Worm (Caenorhabditis elegans) whole organism, dauer: ENCODE data around the gene C01G6.2.

Experiments
- unc-62 ChIP-seq: sonication (generic microtip); optimal IDR thresholded peaks from 2 replicates; lab custom pipeline; 2017; ENCODE audit warnings: missing biosample characterization, missing genetic modification reagents, missing genetic modification characterization

Gene C01G6.2

DNA sequence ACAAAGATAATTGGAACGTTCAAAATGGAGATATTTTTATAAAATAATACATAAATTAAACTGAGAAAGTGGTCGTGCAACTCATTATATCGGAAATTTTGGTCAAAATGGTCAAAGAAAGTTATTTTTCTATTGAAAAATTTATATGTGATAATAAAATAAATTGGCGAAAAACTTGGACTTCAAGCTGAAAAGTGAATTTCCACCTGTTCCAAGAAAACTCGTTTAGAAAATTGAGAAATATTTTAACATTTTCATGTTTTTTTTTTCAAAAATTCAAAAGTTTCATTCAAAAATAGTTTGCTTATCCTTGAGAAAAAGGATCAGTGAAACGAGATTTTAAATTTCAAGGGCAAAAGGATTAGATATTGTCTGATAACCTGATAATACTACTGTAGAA is 12.2 kb downstream of the C01G6.2 start:
- no peak for TF ChIP-seq unc-62 (GFP tag; lab: Kevin White, UChicago)

DNA sequence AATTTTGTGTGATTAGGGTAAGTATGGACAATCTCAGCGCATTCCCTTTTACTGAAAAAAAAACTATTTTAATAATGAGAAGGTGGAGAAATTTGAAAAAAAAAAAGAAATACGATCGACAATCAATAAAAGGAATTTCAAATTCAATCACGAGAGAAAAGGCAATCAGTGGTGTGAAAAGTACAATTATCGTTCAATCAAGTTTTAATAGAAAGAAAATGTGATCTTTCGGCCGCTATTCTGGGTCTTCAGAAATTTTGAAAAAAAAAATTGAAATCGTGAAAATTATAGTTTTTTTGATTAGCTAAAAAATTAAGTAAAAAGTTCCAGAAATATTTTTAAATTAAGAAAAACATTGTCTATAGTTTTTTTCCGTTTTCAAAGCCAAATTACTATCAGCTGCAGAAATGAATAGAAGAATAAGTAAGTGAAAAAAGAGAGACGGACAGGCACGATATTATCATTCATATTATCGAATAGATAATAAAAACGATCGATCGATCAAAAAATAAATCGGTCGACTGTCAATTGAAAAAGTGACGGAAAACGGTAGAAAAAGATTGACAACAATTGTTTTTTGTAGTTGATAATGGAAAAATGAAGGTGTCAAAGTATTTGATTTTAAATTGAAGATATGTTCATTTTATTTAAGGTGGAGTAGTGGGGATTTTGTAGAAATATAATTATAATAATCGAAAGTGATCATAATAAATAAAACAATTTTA is 13.4 kb downstream of the C01G6.2 start, which contains the start of gene gldi-3:
TSS of gene gldi-3 (minus strand) at position 51 of the 725 bp plus-strand sequence.
- TF ChIP-seq unc-62 (GFP tag; lab: Kevin White, UChicago) = no peak

DNA sequence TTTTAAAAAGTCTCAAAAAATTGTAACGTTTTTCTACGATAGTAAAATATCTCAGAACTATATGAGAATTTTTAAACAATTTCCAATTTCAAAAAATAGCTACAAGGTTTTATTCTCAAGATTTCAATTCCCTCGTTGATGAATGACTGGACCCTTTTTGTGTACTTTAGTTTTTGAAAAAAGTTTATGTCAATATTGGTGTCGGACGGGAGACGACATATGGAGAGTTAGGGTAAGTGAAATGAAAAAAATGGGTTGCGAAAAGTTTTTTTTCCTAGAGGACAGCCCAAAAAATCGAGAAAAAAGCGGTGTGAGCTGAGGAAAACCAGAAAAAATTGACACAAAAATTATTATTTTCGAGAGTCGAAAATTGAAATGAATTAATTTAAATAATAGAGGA is 14.0 kb downstream of the C01G6.2 start:
- TF ChIP-seq unc-62 (GFP tag; lab: Kevin White, UChicago) = no peak

DNA sequence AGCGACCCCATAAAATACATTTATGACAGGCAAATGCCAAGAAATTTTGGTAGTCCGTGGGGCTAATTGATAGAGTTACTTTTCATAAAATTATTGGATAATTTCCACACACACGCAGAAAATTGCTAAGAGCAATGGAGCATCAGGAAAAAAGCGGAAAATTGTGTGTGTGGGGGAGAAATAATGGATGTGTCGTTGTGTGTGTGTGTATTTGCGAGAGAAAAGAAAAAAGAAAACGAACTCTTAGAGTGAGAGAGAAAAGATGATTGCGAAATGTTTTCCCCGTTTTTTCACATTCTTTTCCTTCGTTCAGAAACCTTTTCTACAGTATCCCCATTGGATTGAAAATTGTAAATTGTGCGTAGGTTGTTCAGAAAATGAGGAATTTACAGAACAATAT is 14.7 kb downstream of the C01G6.2 start:
- no peak for TF ChIP-seq unc-62 (GFP tag; lab: Kevin White, UChicago)

DNA sequence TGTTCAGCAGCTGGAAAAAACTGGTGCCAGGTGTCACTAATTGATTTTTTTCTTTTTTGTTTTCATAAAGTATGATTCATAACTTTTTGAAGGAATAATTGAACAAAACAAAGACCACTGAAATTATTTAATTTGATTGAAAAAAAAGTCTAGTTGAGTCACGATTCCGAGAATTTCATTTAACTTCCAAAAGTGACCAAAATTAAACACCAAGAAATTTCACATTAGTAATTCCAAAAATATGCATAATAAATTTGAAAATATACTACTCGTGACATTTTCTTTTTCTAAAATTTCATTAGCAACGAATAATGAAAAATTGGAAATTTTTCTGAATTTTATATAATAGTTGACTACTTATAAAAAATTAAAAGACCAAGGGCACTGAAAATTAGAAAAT is 15.2 kb downstream of the C01G6.2 start:
- no peak for TF ChIP-seq unc-62 (GFP tag; lab: Kevin White, UChicago)

DNA sequence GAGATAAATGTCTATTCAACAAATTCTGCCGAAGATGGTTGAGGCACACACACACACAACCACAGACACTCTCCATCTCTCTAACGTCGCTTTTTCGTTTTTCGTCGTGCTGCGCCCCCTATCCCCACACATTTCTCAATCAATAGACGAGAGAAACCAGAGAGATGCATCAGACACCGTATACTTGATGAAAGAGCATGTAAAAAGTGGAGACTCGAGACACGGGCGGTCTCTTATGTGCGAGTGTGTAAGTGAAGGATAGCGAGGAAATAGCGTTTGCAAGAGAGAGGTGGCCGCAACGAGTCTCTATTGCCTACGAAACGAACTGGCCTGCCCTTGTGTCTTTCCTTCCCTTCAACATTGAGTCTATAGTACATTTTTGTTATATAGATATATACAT is 15.9 kb downstream of the C01G6.2 start:
- no peak for TF ChIP-seq unc-62 (GFP tag; lab: Kevin White, UChicago)

DNA sequence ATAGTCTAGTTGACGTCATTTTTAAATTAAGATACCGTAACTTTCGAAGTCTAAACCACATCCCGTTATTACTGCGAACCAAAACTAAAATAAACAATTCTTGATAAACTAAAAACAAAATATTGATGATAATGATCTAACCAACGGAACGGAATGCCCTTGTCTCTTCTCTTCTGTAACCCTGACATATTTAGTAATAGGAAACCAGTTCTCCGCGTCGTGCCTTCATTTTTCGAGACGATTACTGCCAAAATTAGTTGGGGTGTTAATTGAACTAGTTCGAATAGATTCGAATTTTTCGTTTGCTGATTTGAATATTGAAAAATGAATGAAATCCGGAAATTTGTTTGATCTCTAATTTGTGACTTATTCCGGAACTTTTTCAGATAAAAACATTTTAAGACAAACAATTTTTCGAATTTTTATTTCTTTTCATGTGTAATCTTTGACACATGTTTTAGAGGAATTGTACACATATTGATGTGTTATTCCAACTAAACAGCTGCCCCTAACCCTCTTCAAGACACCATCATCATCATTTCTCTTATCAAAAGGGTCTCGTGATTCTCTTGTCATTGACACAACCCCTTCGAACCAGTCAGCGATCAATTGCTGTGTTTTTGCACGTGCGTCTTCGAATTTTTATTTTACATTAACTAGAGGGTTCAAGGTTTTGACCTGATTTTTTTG is 17.0 kb downstream of the C01G6.2 start:
- TF ChIP-seq unc-62 (GFP tag; lab: Kevin White, UChicago) = no peak

DNA sequence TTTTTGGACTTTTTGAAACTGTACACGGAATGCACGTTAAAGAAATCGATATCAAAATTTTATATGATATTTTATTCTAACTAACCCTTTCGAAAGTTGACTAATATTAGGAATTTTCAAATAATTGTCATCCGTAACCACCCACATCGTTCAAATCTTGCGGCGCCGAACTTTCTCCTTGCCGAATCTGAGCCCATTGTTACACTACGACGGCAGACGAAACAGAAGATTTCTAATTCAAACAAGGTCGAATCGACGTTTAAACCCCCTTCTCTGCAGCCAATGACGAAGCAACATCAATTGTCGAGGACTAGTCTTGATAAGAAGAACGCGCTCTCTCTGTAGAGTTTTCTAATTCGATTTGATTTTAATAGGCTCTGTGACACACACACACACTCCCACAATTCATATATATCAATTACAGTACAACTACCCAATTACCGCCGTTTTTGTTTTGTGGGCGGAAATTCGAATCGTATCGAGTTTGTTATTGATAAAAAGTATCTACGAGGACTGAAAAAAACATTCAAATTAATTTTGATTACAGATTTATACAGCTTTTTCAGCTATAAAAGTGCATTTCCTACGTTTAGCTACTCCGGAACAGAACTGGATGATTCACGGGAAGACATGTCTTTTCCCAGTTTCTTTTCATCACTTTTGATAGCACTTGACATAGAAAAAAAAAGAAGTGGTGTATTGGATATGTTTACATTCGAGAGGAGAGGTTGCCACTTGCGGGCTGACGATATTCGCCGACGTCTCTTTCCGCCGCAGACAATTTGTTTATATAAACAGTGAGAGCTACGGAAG is 17.7 kb downstream of the C01G6.2 start:
- TF ChIP-seq unc-62 (GFP tag; lab: Kevin White, UChicago) = no peak

DNA sequence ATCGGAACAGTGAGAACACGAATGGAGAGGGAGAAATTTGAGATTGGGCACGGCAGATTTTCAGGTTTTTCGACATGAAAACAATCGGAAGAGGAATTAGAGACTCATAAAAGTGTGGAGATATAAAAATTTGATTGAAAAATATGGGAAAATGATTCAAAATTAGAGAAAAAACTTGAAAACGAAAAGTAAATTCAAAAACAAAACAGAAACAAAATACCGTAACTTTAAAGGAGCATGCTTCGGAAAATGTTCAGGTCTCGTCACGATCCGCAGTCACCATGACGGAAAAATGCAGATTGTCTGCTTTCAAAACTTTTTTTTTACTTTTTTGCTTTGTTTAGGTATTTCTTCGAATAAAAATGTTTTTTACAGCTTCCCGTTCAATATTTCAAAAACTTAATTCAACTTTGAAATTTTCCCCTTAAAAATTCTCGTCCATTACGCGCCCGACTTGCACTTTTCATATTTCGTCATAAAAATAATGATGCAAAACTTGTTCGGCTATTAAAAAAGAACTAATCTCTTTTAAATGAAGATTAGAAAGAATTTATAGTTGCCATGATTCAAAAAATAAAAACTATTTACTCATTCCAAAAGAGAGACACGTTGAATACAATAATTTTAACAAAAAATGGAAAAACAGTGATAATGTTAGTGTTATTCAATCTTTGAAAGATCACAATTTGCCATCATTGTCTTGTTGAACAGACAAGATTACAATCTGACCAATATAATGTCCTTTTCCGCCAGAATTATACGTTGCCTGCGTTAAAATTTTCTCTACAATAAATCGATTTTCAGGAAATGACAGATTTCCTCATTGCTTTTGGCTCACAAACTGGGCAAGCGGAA is 18.5 kb downstream of the C01G6.2 start, which contains the start of gene mtrr-1:
TSS of gene mtrr-1 (plus strand) at position 805 of the 855 bp plus-strand sequence.
- no peak for TF ChIP-seq unc-62 (GFP tag; lab: Kevin White, UChicago)

DNA sequence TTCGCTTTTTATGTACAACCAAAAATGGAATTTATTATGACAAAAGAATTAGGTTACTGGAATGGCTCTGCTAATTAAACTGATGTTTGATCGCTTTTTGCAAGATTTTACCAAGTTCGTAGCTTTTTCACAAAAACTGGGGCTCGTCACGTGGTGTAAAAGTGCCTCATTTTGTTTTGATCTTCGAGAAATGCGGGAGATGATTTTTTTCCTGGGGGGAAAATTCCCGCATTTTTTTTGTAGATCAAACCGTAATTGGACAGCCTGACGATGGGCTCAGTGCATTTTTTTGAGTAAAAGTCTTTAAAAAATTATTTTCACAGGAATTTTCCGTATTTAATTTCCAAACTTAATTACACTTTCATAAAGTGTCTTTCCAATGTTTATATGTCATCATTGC is 22.3 kb downstream of the C01G6.2 start:
- no peak for TF ChIP-seq unc-62 (GFP tag; lab: Kevin White, UChicago)

DNA sequence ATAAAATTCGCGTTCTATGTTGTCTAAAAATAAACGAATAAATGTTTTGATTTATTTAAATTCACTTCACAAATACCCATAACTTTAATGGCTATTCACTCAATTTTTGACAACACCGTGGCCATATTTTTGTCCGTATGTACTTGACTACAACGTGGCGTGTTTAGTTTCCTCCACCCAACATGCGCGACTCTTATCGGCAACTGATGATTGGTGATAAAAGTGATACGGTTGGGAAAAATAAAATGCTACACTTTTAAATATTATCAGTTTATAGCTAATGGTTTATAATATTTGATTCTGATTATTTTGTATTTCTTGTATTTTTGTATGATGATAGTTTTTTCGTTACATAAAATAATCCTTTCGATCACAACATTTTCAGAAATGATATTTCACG is 24.8 kb downstream of the C01G6.2 start, which contains the start of gene acs-7:
TSS of gene acs-7 (plus strand) at position 386 of the 400 bp plus-strand sequence.
- no peak for TF ChIP-seq unc-62 (GFP tag; lab: Kevin White, UChicago)

DNA sequence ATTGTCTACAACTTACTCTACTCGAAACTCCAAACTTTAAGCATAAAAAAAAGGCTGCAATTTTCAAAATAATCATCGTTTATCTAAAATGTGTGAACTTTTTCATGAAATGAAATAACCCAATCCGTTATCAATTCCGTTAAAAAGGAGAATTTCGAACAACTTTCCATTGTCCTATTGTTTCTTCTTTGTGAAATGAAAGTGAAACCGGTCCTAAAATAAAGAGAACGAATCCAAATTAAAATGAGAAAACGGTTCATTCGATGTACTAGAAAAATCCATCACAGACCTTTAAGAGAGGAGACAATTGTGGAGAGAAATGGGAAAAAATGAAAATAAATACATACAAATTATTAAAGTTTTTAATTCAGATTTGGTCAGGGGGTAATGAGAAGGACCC is 28.8 kb downstream of the C01G6.2 start, which contains the start of gene C01G6.9:
TSS of gene C01G6.9 (minus strand) at position 141 of the 400 bp plus-strand sequence.
- TF ChIP-seq unc-62 (GFP tag; lab: Kevin White, UChicago) = no peak

DNA sequence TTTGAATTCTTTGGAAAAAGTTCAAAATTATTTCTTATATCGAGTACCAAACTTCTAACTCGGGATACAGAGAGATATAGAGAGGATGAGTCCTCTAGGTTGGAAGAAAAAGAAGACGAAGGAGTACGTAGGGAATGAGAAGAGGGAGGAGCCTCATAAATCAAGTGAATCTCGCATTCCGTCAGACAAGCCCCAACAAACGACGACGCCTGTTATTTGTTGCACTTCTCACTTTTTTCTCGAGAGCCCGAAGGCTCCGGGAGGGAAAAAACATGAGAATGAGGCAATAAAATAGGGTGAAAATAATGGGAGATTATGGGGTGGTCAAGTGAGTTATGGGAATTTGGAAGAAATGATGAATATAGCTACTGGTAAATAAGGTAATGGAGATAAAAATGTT is 32.8 kb downstream of the C01G6.2 start:
- no peak for TF ChIP-seq unc-62 (GFP tag; lab: Kevin White, UChicago)

DNA sequence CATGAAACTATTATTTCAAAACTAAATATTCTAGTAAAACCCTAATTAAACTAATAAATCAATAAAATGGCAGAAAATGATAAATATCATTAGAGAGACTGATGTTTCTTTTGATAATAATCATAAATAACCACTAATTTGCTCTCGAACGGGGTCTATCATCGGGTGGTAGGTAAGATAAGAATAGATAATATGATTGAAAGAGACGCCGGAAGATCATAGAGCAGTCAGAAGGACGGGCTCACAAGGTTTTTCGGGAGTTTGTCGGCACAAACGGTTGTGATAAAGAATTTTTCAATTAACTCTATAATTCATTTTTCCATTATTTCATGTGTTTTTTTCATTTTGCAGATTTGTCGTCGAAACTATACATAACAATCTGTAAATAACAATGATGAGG is 34.2 kb downstream of the C01G6.2 start:
- TF ChIP-seq unc-62 (GFP tag; lab: Kevin White, UChicago) = no peak

DNA sequence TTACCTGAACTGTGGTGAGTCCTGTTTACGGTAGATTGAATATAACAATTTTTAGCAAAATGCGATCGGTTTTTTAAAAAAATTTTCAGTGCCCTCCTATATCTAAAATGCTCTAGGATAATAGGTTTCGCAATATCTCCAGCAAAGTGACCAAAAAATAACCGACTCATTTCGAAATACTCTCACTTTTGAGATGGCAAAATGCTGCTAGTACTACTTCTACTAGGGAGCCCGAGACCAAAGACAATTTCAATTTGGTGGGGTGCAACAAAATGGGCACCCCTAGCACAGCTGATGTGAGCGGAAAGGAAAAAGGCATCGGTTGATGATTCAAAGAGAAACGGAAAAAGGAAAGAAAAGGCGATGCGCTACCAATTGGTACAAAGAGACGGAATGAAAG is 36.7 kb downstream of the C01G6.2 start:
- TF ChIP-seq unc-62 (GFP tag; lab: Kevin White, UChicago) = no peak
